Fruit fly (Drosophila melanogaster) whole organism, embryonic: Measurements from ENCODE around the gene CG10208.

Experiments
- ATbp ChIP-seq: fragments of 200-800 bp; sonication (Bioruptor generic); optimal IDR thresholded peaks from 2 replicates; lab custom pipeline; 2017; ENCODE audit warnings: missing biosample characterization, mild to moderate bottlenecking, missing genetic modification characterization, missing genetic modification reagents
- Adf1 ChIP-seq: fragments of 200-800 bp; sonication (Bioruptor generic); IDR thresholded peaks from 2 replicates; pipeline ENCODE4 v1.3.6; 2022; ENCODE audit warnings: missing biosample characterization, missing genetic modification characterization
- B-H2 ChIP-seq: fragments of 200-800 bp; sonication (Bioruptor generic); optimal IDR thresholded peaks from 2 replicates; lab custom pipeline; 2018; ENCODE audit warnings: missing biosample characterization, mild to moderate bottlenecking, missing genetic modification characterization
- Bteb2 ChIP-seq: fragments of 200-800 bp; sonication (Bioruptor generic); optimal IDR thresholded peaks from 2 replicates; lab custom pipeline; 2016; ENCODE audit warnings: missing biosample characterization, missing genetic modification characterization
- CG10431 ChIP-seq: fragments of 200-800 bp; sonication (Bioruptor generic); optimal IDR thresholded peaks from 3 replicates; lab custom pipeline; 2018; ENCODE audit warnings: missing biosample characterization, mild to moderate bottlenecking, missing genetic modification characterization
- CG12071 ChIP-seq: fragments of 200-800 bp; sonication (Bioruptor generic); optimal IDR thresholded peaks from 3 replicates; lab custom pipeline; 2018; ENCODE audit warnings: missing biosample characterization, mild to moderate bottlenecking, missing genetic modification characterization
- CG12104 ChIP-seq: fragments of 200-800 bp; sonication (Bioruptor generic); optimal IDR thresholded peaks from 3 replicates; lab custom pipeline; 2016; ENCODE audit warnings: missing biosample characterization, missing genetic modification characterization
- CG12299 ChIP-seq: fragments of 200-800 bp; sonication (Bioruptor generic); optimal IDR thresholded peaks from 2 replicates; lab custom pipeline; 2018; ENCODE audit warnings: missing biosample characterization, mild to moderate bottlenecking, missing genetic modification characterization
- CG1233 ChIP-seq: fragments of 200-800 bp; sonication (Bioruptor generic); optimal IDR thresholded peaks from 4 replicates; lab custom pipeline; 2018; ENCODE audit warnings: missing biosample characterization, mild to moderate bottlenecking, missing genetic modification characterization
- CG12769 ChIP-seq: fragments of 200-800 bp; sonication (Bioruptor generic); optimal IDR thresholded peaks from 2 replicates; lab custom pipeline; 2019; ENCODE audit warnings: missing biosample characterization, mild to moderate bottlenecking, missing genetic modification characterization, moderate library complexity
- CG13775 ChIP-seq: fragments of 200-800 bp; sonication (Bioruptor generic); optimal IDR thresholded peaks from 3 replicates; lab custom pipeline; 2017; ENCODE audit warnings: missing biosample characterization, mild to moderate bottlenecking, missing genetic modification characterization
- CG15269 ChIP-seq: fragments of 200-800 bp; sonication (Bioruptor generic); optimal IDR thresholded peaks from 2 replicates; lab custom pipeline; 2018; ENCODE audit warnings: missing biosample characterization, mild to moderate bottlenecking, missing genetic modification characterization, moderate library complexity
- CG17328 ChIP-seq: fragments of 200-800 bp; sonication (Bioruptor generic); IDR thresholded peaks from 2 replicates; pipeline ENCODE4 v1.3.6; 2022; ENCODE audit warnings: missing biosample characterization, missing genetic modification characterization
- CG17568 ChIP-seq: fragments of 200-800 bp; sonication (Bioruptor generic); optimal IDR thresholded peaks from 2 replicates; lab custom pipeline; 2018; ENCODE audit warnings: missing biosample characterization, mild to moderate bottlenecking, missing genetic modification characterization, moderate library complexity
- CG17912 ChIP-seq: fragments of 200-800 bp; sonication (Bioruptor generic); optimal IDR thresholded peaks from 2 replicates; lab custom pipeline; 2018; ENCODE audit warnings: missing biosample characterization, mild to moderate bottlenecking, missing genetic modification characterization
- CG18619 ChIP-seq: fragments of 200-800 bp; sonication (Bioruptor generic); optimal IDR thresholded peaks from 3 replicates; lab custom pipeline; 2017; ENCODE audit warnings: missing biosample characterization, mild to moderate bottlenecking, missing genetic modification characterization
- CG2199 ChIP-seq: fragments of 200-800 bp; sonication (Bioruptor generic); IDR thresholded peaks from 3 replicates; pipeline ENCODE4 v1.3.6; 2022; ENCODE audit warnings: missing biosample characterization, missing genetic modification characterization
- CG2712 ChIP-seq: fragments of 200-800 bp; optimal IDR thresholded peaks from 3 replicates; lab custom pipeline; 2019; ENCODE audit warnings: missing biosample characterization, mild to moderate bottlenecking, missing genetic modification characterization, moderate library complexity
- CG2889 ChIP-seq: fragments of 200-800 bp; sonication (Bioruptor generic); IDR thresholded peaks from 3 replicates; pipeline ENCODE4 v1.3.6; 2022; ENCODE audit warnings: missing biosample characterization, missing genetic modification characterization
- CG3407 ChIP-seq: fragments of 200-800 bp; sonication (Bioruptor generic); optimal IDR thresholded peaks from 2 replicates; lab custom pipeline; 2018; ENCODE audit warnings: missing biosample characterization, mild to moderate bottlenecking, missing genetic modification characterization
- CG7987 ChIP-seq: fragments of 200-800 bp; sonication (Bioruptor generic); optimal IDR thresholded peaks from 2 replicates; lab custom pipeline; 2018; ENCODE audit warnings: missing biosample characterization, mild to moderate bottlenecking, missing genetic modification characterization, moderate library complexity
- CG8290 ChIP-seq, 3 experiments: fragments of 200-800 bp; sonication (Bioruptor generic); optimal IDR thresholded peaks; 2 replicates each; lab custom pipeline; 2016 to 2019; ENCODE audit warnings: missing biosample characterization in 3 of 3, missing genetic modification characterization in 3 of 3, mild to moderate bottlenecking in 2 of 3, moderate library complexity in 1 of 3
- CG8944 ChIP-seq: fragments of 200-800 bp; sonication (Bioruptor generic); optimal IDR thresholded peaks from 3 replicates; lab custom pipeline; 2016; ENCODE audit warnings: missing biosample characterization, missing genetic modification characterization
- Deaf1 ChIP-seq: fragments of 200-800 bp; optimal IDR thresholded peaks from 3 replicates; lab custom pipeline; 2019; ENCODE audit warnings: missing biosample characterization, mild to moderate bottlenecking, missing genetic modification characterization, moderate library complexity
- Drgx ChIP-seq: fragments of 200-800 bp; sonication (Bioruptor generic); IDR thresholded peaks from 2 replicates; pipeline ENCODE4 v1.3.6; 2022; ENCODE audit warnings: missing biosample characterization, missing genetic modification characterization
- Fer3 ChIP-seq: fragments of 200-800 bp; sonication (Bioruptor generic); optimal IDR thresholded peaks from 2 replicates; lab custom pipeline; 2018; ENCODE audit warnings: missing biosample characterization, mild to moderate bottlenecking, missing genetic modification characterization, moderate library complexity
- Hey ChIP-seq: fragments of 200-800 bp; sonication (Bioruptor generic); optimal IDR thresholded peaks from 3 replicates; lab custom pipeline; 2018; ENCODE audit warnings: missing biosample characterization, mild to moderate bottlenecking, missing genetic modification characterization
- HmgZ ChIP-seq: fragments of 200-800 bp; sonication (Bioruptor generic); optimal IDR thresholded peaks from 2 replicates; lab custom pipeline; 2018; ENCODE audit warnings: missing biosample characterization, mild to moderate bottlenecking, missing genetic modification characterization
- Hmr ChIP-seq: fragments of 200-800 bp; sonication (Bioruptor generic); optimal IDR thresholded peaks from 3 replicates; lab custom pipeline; 2017; ENCODE audit warnings: mild to moderate bottlenecking, missing biosample characterization, missing genetic modification reagents, missing genetic modification characterization
- MBD-R2 ChIP-seq: fragments of 200-800 bp; sonication (Bioruptor generic); IDR thresholded peaks from 2 replicates; pipeline ENCODE4 v1.3.6; 2022; ENCODE audit warnings: missing biosample characterization, missing genetic modification characterization
- Med ChIP-seq: fragments of 200-800 bp; sonication (Bioruptor generic); peaks from one replicate; lab custom pipeline; 2016; ENCODE audit warnings: missing biosample characterization, missing genetic modification characterization, mild to moderate bottlenecking, inconsistent platforms, moderate library complexity
- Sox100B ChIP-seq: fragments of 200-800 bp; sonication (Bioruptor generic); optimal IDR thresholded peaks from 3 replicates; lab custom pipeline; 2018; ENCODE audit warnings: missing biosample characterization, mild to moderate bottlenecking, missing genetic modification characterization
- Sox102F ChIP-seq: fragments of 200-800 bp; sonication (Bioruptor generic); optimal IDR thresholded peaks from 2 replicates; lab custom pipeline; 2018; ENCODE audit warnings: missing biosample characterization, mild to moderate bottlenecking, missing genetic modification characterization, moderate library complexity
- Trl ChIP-seq, 3 experiments: fragments of >200 bp in 2 of 3; fragments of 200-800 bp in 1 of 3; sonication (Bioruptor generic) in 1 of 3; optimal IDR thresholded peaks; 2 replicates in 1 of 3; 3 replicates in 2 of 3; lab custom pipeline; 2016 to 2017; ENCODE audit warnings: missing biosample characterization in 1 of 3, missing genetic modification characterization in 1 of 3
- cato ChIP-seq: fragments of 200-800 bp; sonication (Bioruptor generic); optimal IDR thresholded peaks from 2 replicates; lab custom pipeline; 2016; ENCODE audit warnings: missing biosample characterization, missing genetic modification characterization, borderline replicate concordance
- cg ChIP-seq: fragments of 200-800 bp; sonication (Bioruptor generic); optimal IDR thresholded peaks from 3 replicates; lab custom pipeline; 2019; ENCODE audit warnings: missing biosample characterization, mild to moderate bottlenecking, missing genetic modification characterization, moderate library complexity
- ci ChIP-seq: fragments of 200-800 bp; sonication (Bioruptor generic); IDR thresholded peaks from 3 replicates; pipeline ENCODE4 v1.3.6; 2022; ENCODE audit warnings: missing biosample characterization, missing genetic modification characterization
- dati ChIP-seq: fragments of 200-800 bp; sonication (Bioruptor generic); IDR thresholded peaks from 2 replicates; pipeline ENCODE4 v1.3.6; 2022; ENCODE audit warnings: missing biosample characterization, missing genetic modification characterization
- kni ChIP-seq: fragments of 200-800 bp; sonication (Bioruptor generic); optimal IDR thresholded peaks from 3 replicates; lab custom pipeline; 2017; ENCODE audit warnings: mild to moderate bottlenecking, missing biosample characterization, missing genetic modification reagents, missing genetic modification characterization
- knrl ChIP-seq: fragments of 200-800 bp; sonication (Bioruptor generic); IDR thresholded peaks from 3 replicates; pipeline ENCODE4 v1.3.6; 2022; ENCODE audit warnings: missing biosample characterization, missing genetic modification characterization; ENCODE audit not compliant: partially characterized antibody
- nau ChIP-seq: fragments of 200-800 bp; sonication (Bioruptor generic); optimal IDR thresholded peaks from 3 replicates; lab custom pipeline; 2017; ENCODE audit warnings: missing biosample characterization, mild to moderate bottlenecking, missing genetic modification characterization, missing genetic modification reagents
- p53 ChIP-seq: fragments of 200-800 bp; sonication (Bioruptor generic); optimal IDR thresholded peaks from 2 replicates; lab custom pipeline; 2016; ENCODE audit warnings: missing biosample characterization, missing genetic modification characterization
- rib ChIP-seq: fragments of 200-800 bp; sonication (Bioruptor generic); IDR thresholded peaks from 2 replicates; pipeline ENCODE4 v1.3.6; 2022; ENCODE audit warnings: missing biosample characterization, missing genetic modification characterization
- salm ChIP-seq: fragments of 200-800 bp; sonication (Bioruptor generic); optimal IDR thresholded peaks from 2 replicates; lab custom pipeline; 2018; ENCODE audit warnings: missing biosample characterization, mild to moderate bottlenecking, missing genetic modification characterization
- sens-2 ChIP-seq: fragments of 200-800 bp; sonication (Bioruptor generic); IDR thresholded peaks from 2 replicates; pipeline ENCODE4 v1.3.6; 2022; ENCODE audit warnings: missing biosample characterization, missing genetic modification characterization
- sug ChIP-seq: fragments of 200-800 bp; optimal IDR thresholded peaks from 2 replicates; lab custom pipeline; 2019; ENCODE audit warnings: missing biosample characterization, mild to moderate bottlenecking, missing genetic modification characterization, moderate library complexity
- tin ChIP-seq: fragments of 200-800 bp; sonication (Bioruptor generic); optimal IDR thresholded peaks from 3 replicates; lab custom pipeline; 2016; ENCODE audit warnings: missing biosample characterization, missing genetic modification characterization
- wek ChIP-seq: fragments of 200-800 bp; sonication (Bioruptor generic); optimal IDR thresholded peaks from 3 replicates; lab custom pipeline; 2018; ENCODE audit warnings: missing biosample characterization, mild to moderate bottlenecking, missing genetic modification characterization, moderate library complexity

CG10208 gene

DNA sequence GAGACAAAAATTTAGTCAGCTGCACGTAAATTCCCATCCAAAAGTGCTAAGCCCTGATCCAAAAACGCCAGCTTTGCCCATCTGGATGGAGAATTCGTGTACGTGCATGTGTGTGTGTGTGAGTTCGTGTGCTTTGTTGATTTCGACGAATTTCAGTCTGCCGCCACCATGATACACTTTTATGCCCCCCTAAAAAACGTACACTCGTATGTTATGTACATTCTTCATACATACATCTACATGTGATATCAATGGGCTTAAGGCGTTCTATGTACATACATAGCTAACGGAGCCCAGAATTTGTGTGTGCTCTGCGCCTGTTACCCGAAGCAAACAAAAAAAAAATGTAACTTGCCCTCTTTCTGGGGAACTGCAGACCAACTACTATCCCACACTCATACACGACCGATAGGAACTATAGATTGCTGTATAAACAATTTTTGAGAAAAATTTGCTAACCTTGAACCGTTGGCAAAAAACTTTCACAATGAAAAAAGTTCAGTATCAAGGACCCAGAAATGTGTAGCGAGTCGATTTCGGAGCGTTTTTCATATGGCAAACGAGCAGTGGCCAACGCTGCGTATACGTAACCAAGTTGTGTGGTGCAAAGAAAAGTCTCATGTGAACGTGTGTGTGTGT lies 48.1 kb downstream of the CG10208 start (continued):
- TF ChIP-seq CG15269 (tag; lab: Kevin White, UChicago): peak; percentile 9
- TF ChIP-seq CG2199 (GFP tag; lab: Robert Waterston, UW): no peak
- peak; percentile 17; the same call in 1 of the 2 replicates for TF ChIP-seq Adf1
- no peak for TF ChIP-seq CG8944 (GFP tag; lab: Kevin White, UChicago)
- no peak for TF ChIP-seq knrl (GFP tag; lab: Robert Waterston, UW)
- TF ChIP-seq HmgZ: peak; percentile 68
- peak; percentile 14 for TF ChIP-seq CG12104
- peak; percentile 11 for TF ChIP-seq Sox100B (GFP tag; lab: Kevin White, UChicago)
- peak; percentile 10 for TF ChIP-seq CG3407
- TF ChIP-seq Sox102F (GFP tag; lab: Kevin White, UChicago): no peak
- TF ChIP-seq ci (GFP tag; lab: Robert Waterston, UW): peak; percentile 50; the same call in 2 of the 3 replicates
- peak; percentile 52 for TF ChIP-seq CG10431 (GFP tag; lab: Kevin White, UChicago)
- TF ChIP-seq cg (GFP tag; lab: Kevin White, UChicago): peak; percentile 44
- peak; percentile 53 for TF ChIP-seq Hmr (GFP tag; lab: Kevin White, UChicago)
- no peak for TF ChIP-seq sens-2 (GFP tag; lab: Robert Waterston, UW)
- TF ChIP-seq Trl (optimal IDR thresholded peaks at IDR 0.05; lab: Kevin White, UChicago): peak in 1 of 2 experiments; percentile 1
- no peak for TF ChIP-seq Trl (GFP tag; optimal IDR thresholded peaks at IDR 0.05; lab: Kevin White, UChicago)
- no peak for TF ChIP-seq CG2712
- TF ChIP-seq Med: peak; percentile 72
- no peak for TF ChIP-seq cato
- TF ChIP-seq CG1233: peak; percentile 21
- peak; percentile 34 for TF ChIP-seq CG18619 (GFP tag; lab: Kevin White, UChicago)
- TF ChIP-seq CG17912 (GFP tag; lab: Kevin White, UChicago): no peak
- peak; percentile 30 for TF ChIP-seq CG12299 (tag; lab: Kevin White, UChicago)
- no peak for TF ChIP-seq p53
- peak; percentile 20; the same call in 1 of the 2 replicates for TF ChIP-seq MBD-R2 (GFP tag; lab: Robert Waterston, UW)
- TF ChIP-seq CG8290 (GFP tag; optimal IDR thresholded peaks at IDR 0.05; lab: Kevin White, UChicago): no peak
- TF ChIP-seq CG8290 (tag; optimal IDR thresholded peaks at IDR 0.05; lab: Kevin White, UChicago): peak in 1 of 2 experiments; percentile 65
- peak; percentile 30 for TF ChIP-seq wek
- peak; percentile 30 for TF ChIP-seq Fer3 (tag; lab: Kevin White, UChicago)
- TF ChIP-seq CG13775 (GFP tag; lab: Kevin White, UChicago): peak; percentile 11
- no peak for TF ChIP-seq dati (GFP tag; lab: Robert Waterston, UW)
- no peak for TF ChIP-seq CG17568 (GFP tag; lab: Kevin White, UChicago)
- TF ChIP-seq B-H2 (GFP tag; lab: Kevin White, UChicago): peak; percentile 66
- peak; percentile 39 for TF ChIP-seq ATbp (GFP tag; lab: Kevin White, UChicago)
- no peak for TF ChIP-seq tin (GFP tag; lab: Kevin White, UChicago)
- TF ChIP-seq Bteb2 (GFP tag; lab: Kevin White, UChicago): no peak
- TF ChIP-seq Hey (tag; lab: Kevin White, UChicago): peak; percentile 41
- TF ChIP-seq Deaf1: peak; percentile 67
- peak; percentile 28 for TF ChIP-seq salm (tag; lab: Kevin White, UChicago)
- TF ChIP-seq nau (GFP tag; lab: Kevin White, UChicago): peak; percentile 40
- TF ChIP-seq CG17328 (GFP tag; lab: Robert Waterston, UW): no peak
- TF ChIP-seq CG12071 (GFP tag; lab: Kevin White, UChicago): peak; percentile 52
- peak; percentile 81 for TF ChIP-seq sug (tag; lab: Kevin White, UChicago)
- TF ChIP-seq rib (GFP tag; lab: Robert Waterston, UW): peak; percentile 67; the same call in 1 of the 2 replicates
- peak; percentile 49 for TF ChIP-seq kni (GFP tag; lab: Kevin White, UChicago)
- TF ChIP-seq CG12769 (tag; lab: Kevin White, UChicago): peak; percentile 55
- TF ChIP-seq CG2889 (GFP tag; lab: Robert Waterston, UW): no peak
- TF ChIP-seq Drgx (GFP tag; lab: Robert Waterston, UW): no peak
- peak; percentile 23 for TF ChIP-seq CG7987 (GFP tag; lab: Kevin White, UChicago)
